Fruit fly (Drosophila melanogaster) whole organism, embryonic: ENCODE results near the gene Or7a.

Experiments
- ATbp ChIP-seq: fragments of 200-800 bp; sonication (Bioruptor generic); optimal IDR thresholded peaks from 2 replicates; lab custom pipeline; 2017; ENCODE audit warnings: missing biosample characterization, mild to moderate bottlenecking, missing genetic modification characterization, missing genetic modification reagents
- B-H1 ChIP-seq: fragments of 200-800 bp; sonication (Bioruptor generic); IDR thresholded peaks from 3 replicates; pipeline ENCODE4 v1.3.6; 2022; ENCODE audit warnings: missing biosample characterization, missing genetic modification characterization
- B-H2 ChIP-seq: fragments of 200-800 bp; sonication (Bioruptor generic); optimal IDR thresholded peaks from 2 replicates; lab custom pipeline; 2018; ENCODE audit warnings: missing biosample characterization, mild to moderate bottlenecking, missing genetic modification characterization
- Bdp1 ChIP-seq: fragments of 200-800 bp; sonication (Bioruptor generic); optimal IDR thresholded peaks from 3 replicates; lab custom pipeline; 2016; ENCODE audit warnings: missing biosample characterization, missing genetic modification characterization
- C15 ChIP-seq: fragments of 200-800 bp; sonication (Bioruptor generic); IDR thresholded peaks from 3 replicates; pipeline ENCODE4 v1.3.6; 2022; ENCODE audit warnings: missing biosample characterization, missing genetic modification characterization
- CG10431 ChIP-seq: fragments of 200-800 bp; sonication (Bioruptor generic); optimal IDR thresholded peaks from 3 replicates; lab custom pipeline; 2018; ENCODE audit warnings: missing biosample characterization, mild to moderate bottlenecking, missing genetic modification characterization
- CG11247 ChIP-seq: fragments of 200-800 bp; sonication (Bioruptor generic); IDR thresholded peaks from 2 replicates; pipeline ENCODE4 v1.3.6; 2022; ENCODE audit warnings: missing biosample characterization, missing genetic modification characterization
- CG1233 ChIP-seq: fragments of 200-800 bp; sonication (Bioruptor generic); optimal IDR thresholded peaks from 4 replicates; lab custom pipeline; 2018; ENCODE audit warnings: missing biosample characterization, mild to moderate bottlenecking, missing genetic modification characterization
- CG12744 ChIP-seq: fragments of 200-800 bp; sonication (Bioruptor generic); optimal IDR thresholded peaks from 2 replicates; lab custom pipeline; 2016; ENCODE audit warnings: missing biosample characterization, missing genetic modification characterization
- CG15269 ChIP-seq: fragments of 200-800 bp; sonication (Bioruptor generic); optimal IDR thresholded peaks from 2 replicates; lab custom pipeline; 2018; ENCODE audit warnings: missing biosample characterization, mild to moderate bottlenecking, missing genetic modification characterization, moderate library complexity
- CG15514 ChIP-seq: fragments of 200-800 bp; sonication (Bioruptor generic); optimal IDR thresholded peaks from 3 replicates; lab custom pipeline; 2017; ENCODE audit warnings: missing biosample characterization, missing genetic modification characterization, mild to moderate bottlenecking, moderate library complexity, missing genetic modification reagents
- CG17802 ChIP-seq: fragments of 200-800 bp; sonication (Bioruptor generic); optimal IDR thresholded peaks from 2 replicates; lab custom pipeline; 2018; ENCODE audit warnings: missing biosample characterization, mild to moderate bottlenecking, missing genetic modification characterization, moderate library complexity
- CG18764 ChIP-seq: fragments of 200-800 bp; sonication (Bioruptor generic); optimal IDR thresholded peaks from 3 replicates; lab custom pipeline; 2016; ENCODE audit warnings: missing biosample characterization, missing genetic modification characterization
- CG2202 ChIP-seq: fragments of 200-800 bp; sonication (Bioruptor generic); optimal IDR thresholded peaks from 2 replicates; lab custom pipeline; 2018; ENCODE audit warnings: missing biosample characterization, mild to moderate bottlenecking, missing genetic modification characterization
- CG2678 ChIP-seq: fragments of 200-800 bp; sonication (Bioruptor generic); optimal IDR thresholded peaks from 3 replicates; lab custom pipeline; 2019; ENCODE audit warnings: missing biosample characterization, mild to moderate bottlenecking, missing genetic modification characterization, moderate library complexity
- CG31365 ChIP-seq: fragments of 200-800 bp; sonication (Bioruptor generic); optimal IDR thresholded peaks from 2 replicates; lab custom pipeline; 2018; ENCODE audit warnings: missing biosample characterization, mild to moderate bottlenecking, missing genetic modification characterization
- CG3163 ChIP-seq: fragments of 200-800 bp; sonication (Bioruptor generic); optimal IDR thresholded peaks from 3 replicates; lab custom pipeline; 2016; ENCODE audit warnings: missing biosample characterization, missing genetic modification characterization
- CG3407 ChIP-seq: fragments of 200-800 bp; sonication (Bioruptor generic); optimal IDR thresholded peaks from 2 replicates; lab custom pipeline; 2018; ENCODE audit warnings: missing biosample characterization, mild to moderate bottlenecking, missing genetic modification characterization
- CG3847 ChIP-seq: fragments of 200-800 bp; sonication (Bioruptor generic); IDR thresholded peaks from 2 replicates; pipeline ENCODE4 v1.3.6; 2022; ENCODE audit warnings: missing biosample characterization, missing genetic modification characterization
- CG6689 ChIP-seq: fragments of 200-800 bp; sonication (Bioruptor generic); IDR thresholded peaks from 2 replicates; pipeline ENCODE4 v1.3.6; 2022; ENCODE audit warnings: missing biosample characterization, missing genetic modification characterization
- CG7928 ChIP-seq: fragments of 200-800 bp; sonication (Bioruptor generic); optimal IDR thresholded peaks from 2 replicates; lab custom pipeline; 2017; ENCODE audit warnings: missing biosample characterization, mild to moderate bottlenecking, missing genetic modification characterization
- CG7963 ChIP-seq: fragments of 200-800 bp; sonication (Bioruptor generic); IDR thresholded peaks from 3 replicates; pipeline ENCODE4 v1.3.6; 2022; ENCODE audit warnings: missing biosample characterization, missing genetic modification characterization; ENCODE audit not compliant: partially characterized antibody
- Dek ChIP-seq: fragments of 200-800 bp; sonication (Bioruptor generic); optimal IDR thresholded peaks from 3 replicates; lab custom pipeline; 2019; ENCODE audit warnings: missing biosample characterization, mild to moderate bottlenecking, missing genetic modification characterization, moderate library complexity
- Fer3 ChIP-seq: fragments of 200-800 bp; sonication (Bioruptor generic); optimal IDR thresholded peaks from 2 replicates; lab custom pipeline; 2018; ENCODE audit warnings: missing biosample characterization, mild to moderate bottlenecking, missing genetic modification characterization, moderate library complexity
- Kr ChIP-seq: fragments of 200-800 bp; sonication (Bioruptor generic); optimal IDR thresholded peaks from 2 replicates; lab custom pipeline; 2017; ENCODE audit warnings: missing biosample characterization, mild to moderate bottlenecking, missing genetic modification characterization
- Mad ChIP-seq: fragments of 200-800 bp; sonication (Bioruptor generic); optimal IDR thresholded peaks from 2 replicates; lab custom pipeline; 2016; ENCODE audit warnings: missing biosample characterization, missing genetic modification characterization
- Mrtf ChIP-seq: fragments of 200-800 bp; sonication (Bioruptor generic); IDR thresholded peaks from 3 replicates; pipeline ENCODE4 v1.3.6; 2022; ENCODE audit warnings: missing biosample characterization, missing genetic modification characterization
- Myb ChIP-seq: fragments of 200-800 bp; sonication (Bioruptor generic); optimal IDR thresholded peaks from 2 replicates; lab custom pipeline; 2016; ENCODE audit warnings: missing biosample characterization, missing genetic modification characterization
- NFAT ChIP-seq: fragments of 200-800 bp; sonication (Bioruptor generic); IDR thresholded peaks from 2 replicates; pipeline ENCODE4 v1.3.6; 2022; ENCODE audit warnings: missing biosample characterization, missing genetic modification characterization
- Ravus ChIP-seq: fragments of 200-800 bp; sonication (Bioruptor generic); IDR thresholded peaks from 2 replicates; pipeline ENCODE4 v1.3.6; 2022; ENCODE audit warnings: missing biosample characterization, missing genetic modification characterization
- TFAM ChIP-seq: fragments of 200-800 bp; sonication (Bioruptor generic); optimal IDR thresholded peaks from 2 replicates; lab custom pipeline; 2017; ENCODE audit warnings: missing biosample characterization, missing genetic modification characterization, inconsistent platforms
- Usf ChIP-seq: fragments of 200-800 bp; sonication (Bioruptor generic); optimal IDR thresholded peaks from 2 replicates; lab custom pipeline; 2017; ENCODE audit warnings: missing genotype, missing biosample characterization, missing genetic modification characterization
- az2 ChIP-seq: fragments of 200-800 bp; sonication (Bioruptor generic); optimal IDR thresholded peaks from 3 replicates; lab custom pipeline; 2016; ENCODE audit warnings: missing biosample characterization, missing genetic modification characterization
- croc ChIP-seq: fragments of 200-800 bp; sonication (Bioruptor generic); conservative IDR thresholded peaks from 3 replicates; pipeline ENCODE4 v1.3.6; 2022; ENCODE audit warnings: missing biosample characterization, missing genetic modification characterization
- danr ChIP-seq: fragments of 200-800 bp; sonication (Bioruptor generic); IDR thresholded peaks from 2 replicates; pipeline ENCODE4 v1.3.6; 2022; ENCODE audit warnings: missing biosample characterization, missing genetic modification characterization
- dati ChIP-seq: fragments of 200-800 bp; sonication (Bioruptor generic); IDR thresholded peaks from 2 replicates; pipeline ENCODE4 v1.3.6; 2022; ENCODE audit warnings: missing biosample characterization, missing genetic modification characterization
- en ChIP-seq: fragments of 200-800 bp; sonication (Bioruptor generic); optimal IDR thresholded peaks from 2 replicates; lab custom pipeline; 2016; ENCODE audit warnings: missing biosample characterization, missing genetic modification characterization
- her ChIP-seq: fragments of 200-800 bp; sonication (Bioruptor generic); optimal IDR thresholded peaks from 2 replicates; lab custom pipeline; 2016; ENCODE audit warnings: missing biosample characterization, missing genetic modification characterization
- hth ChIP-seq: fragments of >200 bp; optimal IDR thresholded peaks from 2 replicates; lab custom pipeline; 2017; ENCODE audit warnings: inconsistent platforms
- jing ChIP-seq: fragments of 200-800 bp; sonication (Bioruptor generic); optimal IDR thresholded peaks from 2 replicates; lab custom pipeline; 2018; ENCODE audit warnings: missing biosample characterization, mild to moderate bottlenecking, missing genetic modification characterization
- knrl ChIP-seq: fragments of 200-800 bp; sonication (Bioruptor generic); IDR thresholded peaks from 3 replicates; pipeline ENCODE4 v1.3.6; 2022; ENCODE audit warnings: missing biosample characterization, missing genetic modification characterization; ENCODE audit not compliant: partially characterized antibody
- psq ChIP-seq: fragments of 200-800 bp; sonication (Bioruptor generic); optimal IDR thresholded peaks from 2 replicates; lab custom pipeline; 2017; ENCODE audit warnings: missing biosample characterization, missing genetic modification characterization
- shn ChIP-seq: fragments of 200-800 bp; sonication (Bioruptor generic); optimal IDR thresholded peaks from 3 replicates; lab custom pipeline; 2016; ENCODE audit warnings: missing biosample characterization, missing genetic modification characterization
- sqz ChIP-seq: fragments of 200-800 bp; sonication (Bioruptor generic); optimal IDR thresholded peaks from 3 replicates; lab custom pipeline; 2018; ENCODE audit warnings: missing biosample characterization, mild to moderate bottlenecking, missing genetic modification characterization
- ssp ChIP-seq: fragments of 200-800 bp; sonication (Bioruptor generic); IDR thresholded peaks from 2 replicates; pipeline ENCODE4 v1.3.6; 2022; ENCODE audit warnings: missing biosample characterization, missing genetic modification characterization
- toy ChIP-seq: fragments of 200-800 bp; sonication (Bioruptor generic); IDR thresholded peaks from 2 replicates; pipeline ENCODE4 v1.3.6; 2022; ENCODE audit warnings: missing biosample characterization, missing genetic modification characterization
- wdn ChIP-seq: fragments of 200-800 bp; sonication (Bioruptor generic); IDR thresholded peaks from 2 replicates; pipeline ENCODE4 v1.3.6; 2022; ENCODE audit warnings: missing biosample characterization, missing genetic modification characterization
- yki ChIP-seq: fragments of >200 bp; optimal IDR thresholded peaks from 3 replicates; lab custom pipeline; 2018
- zen ChIP-seq: fragments of 200-800 bp; sonication (Bioruptor generic); optimal IDR thresholded peaks from 3 replicates; lab custom pipeline; 2018; ENCODE audit warnings: missing biosample characterization, mild to moderate bottlenecking, missing genetic modification characterization, moderate library complexity
- zen2 ChIP-seq: fragments of 200-800 bp; sonication (Bioruptor generic); IDR thresholded peaks from 3 replicates; pipeline ENCODE4 v1.3.6; 2022; ENCODE audit warnings: missing biosample characterization, missing genetic modification characterization; ENCODE audit not compliant: partially characterized antibody
- zf30C ChIP-seq: fragments of 200-800 bp; sonication (Bioruptor generic); optimal IDR thresholded peaks from 3 replicates; lab custom pipeline; 2018; ENCODE audit warnings: missing biosample characterization, mild to moderate bottlenecking, missing genetic modification characterization
- zfh1 ChIP-seq: fragments of 200-800 bp; sonication (Bioruptor generic); IDR thresholded peaks from 3 replicates; pipeline ENCODE4 v1.3.6; 2022; ENCODE audit warnings: missing biosample characterization, missing genetic modification characterization

Gene Or7a

DNA sequence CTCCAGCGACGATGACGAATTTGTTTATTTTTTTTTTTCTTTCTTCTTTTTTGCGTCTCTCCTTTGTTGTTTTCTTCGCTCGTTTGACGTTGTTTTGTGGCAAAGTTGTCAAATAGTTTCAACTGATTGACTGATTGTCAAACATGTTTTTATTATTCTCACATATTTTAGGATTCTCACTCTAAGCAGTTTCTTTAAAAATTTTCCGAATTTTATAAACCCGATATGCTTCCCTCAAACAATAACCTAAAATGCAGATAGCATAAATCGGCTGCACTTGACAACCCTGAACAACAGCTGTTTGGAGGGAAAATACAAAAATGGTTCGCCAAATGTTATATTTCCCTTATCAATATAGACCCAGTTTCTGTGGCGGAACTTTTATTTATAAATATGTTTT, 22.0 kb downstream of the Or7a start, which contains the start of gene CG17982 (continued):
- TF ChIP-seq zf30C (peak; percentile 7), CG11247 (peak; percentile 66), CG10431 (GFP tag; lab: Kevin White, UChicago) (peak; percentile 74), B-H1 (peak; percentile 67; the same call in 2 of the 3 replicates), Usf (GFP tag; lab: Kevin White, UChicago) (peak; percentile 32), knrl (GFP tag; lab: Robert Waterston, UW) (no peak), yki (lab: Kevin White, UChicago) (no peak), Mad (peak; percentile 81), Bdp1 (peak; percentile 63), CG1233 (GFP tag; lab: Kevin White, UChicago) (peak; percentile 83), shn (GFP tag; lab: Kevin White, UChicago) (peak; percentile 80), B-H2 (peak; percentile 91), CG17802 (tag; lab: Kevin White, UChicago) (peak; percentile 24), ATbp (GFP tag; lab: Kevin White, UChicago) (peak; percentile 79), zfh1 (GFP tag; lab: Robert Waterston, UW) (peak; percentile 85), C15 (peak; percentile 51; the same call in 1 of the 3 replicates), jing (no peak), CG18764 (GFP tag; lab: Kevin White, UChicago) (peak; percentile 65), wdn (GFP tag; lab: Robert Waterston, UW) (peak; percentile 80), Mrtf (GFP tag; lab: Robert Waterston, UW) (peak; percentile 78), CG15514 (GFP tag; lab: Kevin White, UChicago) (peak; percentile 93), CG3407 (peak; percentile 70), TFAM (peak; percentile 5), CG12744 (peak; percentile 79), Fer3 (peak; percentile 88), zen (peak; percentile 65), hth (lab: Kevin White, UChicago) (no peak), CG2678 (tag; lab: Kevin White, UChicago) (peak; percentile 90), croc (GFP tag; lab: Robert Waterston, UW) (peak; percentile 53), Ravus (GFP tag; lab: Robert Waterston, UW) (peak; percentile 47; the same call in 1 of the 2 replicates), zen2 (GFP tag; lab: Robert Waterston, UW) (no peak), az2 (peak; percentile 84), NFAT (GFP tag; lab: Robert Waterston, UW) (peak; percentile 66), CG3847 (GFP tag; lab: Robert Waterston, UW) (peak; percentile 81), dati (GFP tag; lab: Robert Waterston, UW) (peak; percentile 32; the same call in 1 of the 2 replicates), CG7963 (GFP tag; lab: Robert Waterston, UW) (no peak), toy (GFP tag; lab: Robert Waterston, UW) (0 out of 2 replicates have a peak, but pooled peaks have one; percentile 34), CG15269 (tag; lab: Kevin White, UChicago) (peak; percentile 89), ssp (GFP tag; lab: Robert Waterston, UW) (peak; percentile 20; the same call in 1 of the 2 replicates), danr (GFP tag; lab: Robert Waterston, UW) (no peak), CG2202 (peak; percentile 71), CG31365 (tag; lab: Kevin White, UChicago) (peak; percentile 56), CG7928 (GFP tag; lab: Kevin White, UChicago) (peak; percentile 47), CG6689 (peak; percentile 87), Myb (peak; percentile 66), Dek (peak; percentile 79), CG3163 (peak; percentile 64), en (GFP tag; lab: Kevin White, UChicago) (peak; percentile 69), her (GFP tag; lab: Kevin White, UChicago) (peak; percentile 88), Kr (GFP tag; lab: Kevin White, UChicago) (no peak), sqz (peak; percentile 89), psq (GFP tag; lab: Kevin White, UChicago) (peak; percentile 94)
